Worm (Caenorhabditis elegans) whole organism, late embryonic: ENCODE data around the gene ztf-18.

ENCODE experiments used
- C08G9.2 ChIP-seq: sonication (generic microtip); optimal IDR thresholded peaks from 2 replicates; lab custom pipeline; 2016; ENCODE audit warnings: mild to moderate bottlenecking, missing genetic modification characterization, moderate library complexity, missing compliant biosample characterization
- F13H6.1 ChIP-seq: sonication (generic microtip); optimal IDR thresholded peaks from 2 replicates; lab custom pipeline; 2016; ENCODE audit warnings: missing genetic modification characterization, missing compliant biosample characterization
- Y22D7AL.16 ChIP-seq: sonication (generic microtip); optimal IDR thresholded peaks from 2 replicates; lab custom pipeline; 2016; ENCODE audit warnings: missing genetic modification characterization, missing compliant biosample characterization
- ahr-1 ChIP-seq: sonication (generic microtip); optimal IDR thresholded peaks from 2 replicates; lab custom pipeline; 2016; ENCODE audit warnings: missing genetic modification characterization, missing compliant biosample characterization
- ama-1 ChIP-seq: fragments of 150-350 bp; optimal IDR thresholded peaks from 2 replicates; lab custom pipeline; 2014
- ceh-18 ChIP-seq: sonication (generic microtip); optimal IDR thresholded peaks from 2 replicates; lab custom pipeline; 2016; ENCODE audit warnings: missing genetic modification characterization, missing compliant biosample characterization
- ceh-22 ChIP-seq: sonication (generic microtip); optimal IDR thresholded peaks from 2 replicates; lab custom pipeline; 2017; ENCODE audit warnings: missing biosample characterization, missing genetic modification characterization
- ceh-34 ChIP-seq: sonication (generic microtip); optimal IDR thresholded peaks from 2 replicates; lab custom pipeline; 2016; ENCODE audit warnings: mild to moderate bottlenecking, missing genetic modification characterization, missing compliant biosample characterization
- ceh-45 ChIP-seq: fragments of 200-800 bp; sonication (Bioruptor generic); IDR thresholded peaks from 2 replicates; pipeline ENCODE4 v1.3.6; 2022; ENCODE audit warnings: missing genetic modification reagents, missing genetic modification characterization, missing compliant biosample characterization
- ceh-6 ChIP-seq: fragments of 200-800 bp; sonication (Bioruptor generic); optimal IDR thresholded peaks from 2 replicates; lab custom pipeline; 2018; ENCODE audit warnings: mild to moderate bottlenecking, missing genetic modification characterization, missing compliant biosample characterization
- ets-4 ChIP-seq: sonication (generic microtip); optimal IDR thresholded peaks from 2 replicates; lab custom pipeline; 2016; ENCODE audit warnings: missing genetic modification characterization, missing compliant biosample characterization
- eyg-1 ChIP-seq: sonication (generic microtip); optimal IDR thresholded peaks from 2 replicates; lab custom pipeline; 2016; ENCODE audit warnings: missing genotype, missing genetic modification characterization, missing compliant biosample characterization
- gmeb-2 ChIP-seq: sonication (generic microtip); optimal IDR thresholded peaks from 2 replicates; lab custom pipeline; 2016; ENCODE audit warnings: missing genetic modification characterization, inconsistent platforms, missing compliant biosample characterization
- hlh-13 ChIP-seq: fragments of 200-800 bp; sonication (Bioruptor generic); optimal IDR thresholded peaks from 2 replicates; lab custom pipeline; 2018; ENCODE audit warnings: mild to moderate bottlenecking, missing genetic modification characterization, missing compliant biosample characterization
- hlh-15 ChIP-seq: sonication (generic microtip); optimal IDR thresholded peaks from 2 replicates; lab custom pipeline; 2016; ENCODE audit warnings: missing genetic modification characterization, missing compliant biosample characterization
- hlh-6 ChIP-seq: sonication (generic microtip); optimal IDR thresholded peaks from 2 replicates; lab custom pipeline; 2016; ENCODE audit warnings: missing genotype, missing genetic modification characterization, missing compliant biosample characterization
- madf-2 ChIP-seq: sonication (generic microtip); optimal IDR thresholded peaks from 2 replicates; lab custom pipeline; 2017; ENCODE audit warnings: missing genetic modification characterization, missing compliant biosample characterization
- mec-3 ChIP-seq: sonication (generic microtip); optimal IDR thresholded peaks from 2 replicates; lab custom pipeline; 2016; ENCODE audit warnings: borderline replicate concordance, missing genetic modification characterization, missing compliant biosample characterization
- nfya-1 ChIP-seq: sonication (generic microtip); optimal IDR thresholded peaks from 2 replicates; lab custom pipeline; 2017; ENCODE audit warnings: missing genetic modification characterization, mild to moderate bottlenecking, missing compliant biosample characterization, antibody characterized with exemption, moderate library complexity
- npax-4 ChIP-seq: sonication (generic microtip); optimal IDR thresholded peaks from 2 replicates; lab custom pipeline; 2016; ENCODE audit warnings: missing genetic modification characterization, missing compliant biosample characterization
- odd-2 ChIP-seq: sonication (generic microtip); optimal IDR thresholded peaks from 2 replicates; lab custom pipeline; 2017; ENCODE audit warnings: antibody characterized with exemption, mild to moderate bottlenecking, missing genetic modification characterization, missing compliant biosample characterization
- pax-1 ChIP-seq: fragments of 150-350 bp; optimal IDR thresholded peaks from 2 replicates; lab custom pipeline; 2014; ENCODE audit warnings: missing biosample characterization, missing genetic modification characterization
- pha-2 ChIP-seq: sonication (generic microtip); optimal IDR thresholded peaks from 2 replicates; lab custom pipeline; 2017; ENCODE audit warnings: mild to moderate bottlenecking, missing genetic modification characterization, missing compliant biosample characterization
- pha-4 ChIP-seq: fragments of 150-350 bp; optimal IDR thresholded peaks from 2 replicates; lab custom pipeline; 2018; ENCODE audit warnings: missing biosample characterization, missing genetic modification reagents, missing genetic modification characterization
- pros-1 ChIP-seq: fragments of 150-350 bp; optimal IDR thresholded peaks from 2 replicates; lab custom pipeline; 2014; ENCODE audit warnings: missing biosample characterization, missing genetic modification reagents, missing genetic modification characterization
- ref-2 ChIP-seq: sonication (generic microtip); optimal IDR thresholded peaks from 2 replicates; lab custom pipeline; 2016; ENCODE audit warnings: missing genetic modification characterization, missing compliant biosample characterization
- sdc-2 ChIP-seq: sonication (generic microtip); optimal IDR thresholded peaks from 2 replicates; lab custom pipeline; 2016; ENCODE audit warnings: missing genotype, missing genetic modification characterization, missing compliant biosample characterization
- sox-2 ChIP-seq: fragments of 200-800 bp; sonication (Bioruptor generic); IDR thresholded peaks from 2 replicates; pipeline ENCODE4 v1.3.6; 2022; ENCODE audit warnings: missing genetic modification reagents, missing genetic modification characterization, missing compliant biosample characterization
- tbx-2 ChIP-seq: sonication (generic microtip); optimal IDR thresholded peaks from 2 replicates; lab custom pipeline; 2016; ENCODE audit warnings: missing genetic modification characterization, missing compliant biosample characterization
- unc-3 ChIP-seq, 2 experiments: fragments of 200-800 bp in 1 of 2; sonication (Bioruptor generic) in 1 of 2; sonication (generic microtip) in 1 of 2; conservative IDR thresholded peaks in 1 of 2; optimal IDR thresholded peaks in 1 of 2; 2 replicates each; pipeline versions ENCODE4 v1.3.6 to Lab custom; 2016 to 2022; ENCODE audit warnings: missing compliant biosample characterization in 2 of 2, missing genetic modification characterization in 2 of 2, missing genetic modification reagents in 1 of 2
- unc-55 ChIP-seq: sonication (generic microtip); optimal IDR thresholded peaks from 2 replicates; lab custom pipeline; 2017; ENCODE audit warnings: missing biosample characterization, missing genetic modification reagents, missing genetic modification characterization
- zip-5 ChIP-seq: sonication (generic microtip); optimal IDR thresholded peaks from 2 replicates; lab custom pipeline; 2016; ENCODE audit warnings: missing genetic modification characterization, missing compliant biosample characterization

The ztf-18 gene

ce11 chrIII:907990-908389 lies 12.5 kb upstream of the ztf-18 start:
- TF ChIP-seq ahr-1 (tag; lab: Kevin White, UChicago) (no peak), nfya-1 (tag; lab: Kevin White, UChicago) (peak; percentile 30)
- TF ChIP-seq, all 69 proteins: peak for 1

ce11 chrIII:907311-907710 lies 11.8 kb upstream of the ztf-18 start, which contains the start of gene F23H11.4:
Gene F23H11.4, minus strand, starts transcription at chrIII:907539.
- TF ChIP-seq mec-3 (tag; lab: Kevin White, UChicago): no peak
- no peak for TF ChIP-seq ref-2 (tag; lab: Kevin White, UChicago)
- no peak for TF ChIP-seq pha-4 (tag; lab: Kevin White, UChicago)
- TF ChIP-seq npax-4 (tag; lab: Kevin White, UChicago): no peak
- no peak for TF ChIP-seq pros-1
- TF ChIP-seq ceh-45 (GFP tag; lab: Robert Waterston, UW): no peak
- TF ChIP-seq gmeb-2 (tag; lab: Kevin White, UChicago): no peak
- no peak for TF ChIP-seq unc-3 (GFP tag; conservative IDR thresholded peaks at IDR 0.05; lab: Robert Waterston, UW)
- no peak for TF ChIP-seq unc-3 (tag; optimal IDR thresholded peaks at IDR 0.05; lab: Kevin White, UChicago)
- TF ChIP-seq zip-5 (tag; lab: Kevin White, UChicago): no peak
- TF ChIP-seq ceh-6: no peak
- TF ChIP-seq ceh-18 (tag; lab: Kevin White, UChicago): no peak

ce11 chrIII:901600-902250 lies 6.2 kb upstream of the ztf-18 start:
- TF ChIP-seq hlh-13 (GFP tag; lab: Kevin White, UChicago) (no peak), tbx-2 (tag; lab: Kevin White, UChicago) (no peak), hlh-6 (tag; lab: Kevin White, UChicago) (no peak), madf-2 (no peak), F13H6.1 (no peak), pax-1 (tag; lab: Kevin White, UChicago) (no peak), C08G9.2 (no peak), ama-1 (no peak)

ce11 chrIII:901148-901547 lies 5.6 kb upstream of the ztf-18 start, which contains the start of gene sucl-2:
Gene sucl-2, minus strand, starts transcription at chrIII:901412.
- no peak for TF ChIP-seq ref-2 (tag; lab: Kevin White, UChicago)
- no peak for TF ChIP-seq ceh-6
- no peak for TF ChIP-seq pha-2 (tag; lab: Kevin White, UChicago)
- TF ChIP-seq ceh-22: no peak
- TF ChIP-seq pros-1: no peak
- no peak for TF ChIP-seq sdc-2
- TF ChIP-seq zip-5 (tag; lab: Kevin White, UChicago): no peak
- no peak for TF ChIP-seq eyg-1 (tag; lab: Kevin White, UChicago)
- no peak for TF ChIP-seq ets-4 (tag; lab: Kevin White, UChicago)
- no peak for TF ChIP-seq tbx-2 (tag; lab: Kevin White, UChicago)
- TF ChIP-seq, all 69 proteins: peak for 0

- no peak for TF ChIP-seq tbx-2 (tag; lab: Kevin White, UChicago)
- TF ChIP-seq pha-4 (tag; lab: Kevin White, UChicago): no peak
- no peak for TF ChIP-seq ceh-34 (tag; lab: Kevin White, UChicago)
- no peak for TF ChIP-seq Y22D7AL.16 (tag; lab: Kevin White, UChicago)
- TF ChIP-seq sox-2 (GFP tag; lab: Robert Waterston, UW): no peak
- TF ChIP-seq pros-1: no peak
- TF ChIP-seq odd-2: no peak
- TF ChIP-seq hlh-15 (tag; lab: Kevin White, UChicago): no peak
- TF ChIP-seq unc-55: no peak
- TF ChIP-seq F13H6.1: no peak
- no peak for TF ChIP-seq ceh-22
- TF ChIP-seq, all 69 proteins: peak for 0
Observed at ce11 chrIII:900134-900533, 4.6 kb upstream of the ztf-18 start.
